Worm (Caenorhabditis elegans) whole organism, L4 larva: ENCODE results near the gene Y116A8C.38.
A peak's percentile ranks its signal among the peaks of the same experiment; 100 is the strongest.

Experiments
- D1046.2 ChIP-seq: fragments of 200-800 bp; sonication (Bioruptor generic); IDR thresholded peaks from 2 replicates; pipeline ENCODE4 v1.3.6; 2022; ENCODE audit warnings: missing genetic modification characterization, missing compliant biosample characterization
- F10B5.3 ChIP-seq: sonication (generic microtip); optimal IDR thresholded peaks from 2 replicates; lab custom pipeline; 2016; ENCODE audit warnings: mild to moderate bottlenecking, missing genetic modification characterization, missing compliant biosample characterization
- T20F7.1 ChIP-seq: fragments of 200-800 bp; sonication (Bioruptor generic); optimal IDR thresholded peaks from 2 replicates; lab custom pipeline; 2018; ENCODE audit warnings: mild to moderate bottlenecking, missing genetic modification characterization, missing compliant biosample characterization
- Y105C5A.15 ChIP-seq: fragments of 200-800 bp; sonication (Bioruptor generic); IDR thresholded peaks from 2 replicates; pipeline ENCODE4 v1.3.6; 2022; ENCODE audit warnings: missing genetic modification characterization, missing compliant biosample characterization
- Y48G9A.11 ChIP-seq: fragments of 200-800 bp; sonication (Bioruptor generic); IDR thresholded peaks from 2 replicates; pipeline ENCODE4 v1.3.6; 2022; ENCODE audit warnings: missing genetic modification reagents, missing genetic modification characterization, missing compliant biosample characterization
- Y5F2A.4 ChIP-seq: fragments of 200-800 bp; sonication (Bioruptor generic); optimal IDR thresholded peaks from 2 replicates; lab custom pipeline; 2018; ENCODE audit warnings: mild to moderate bottlenecking, missing genetic modification characterization, missing compliant biosample characterization
- ZK337.2 ChIP-seq: fragments of 200-800 bp; sonication (Bioruptor generic); IDR thresholded peaks from 2 replicates; pipeline ENCODE4 v1.3.6; 2022; ENCODE audit warnings: missing genetic modification reagents, missing genetic modification characterization, missing compliant biosample characterization
- ama-1 ChIP-seq: fragments of 150-350 bp; optimal IDR thresholded peaks from 2 replicates; lab custom pipeline; 2014; ENCODE audit warnings: inconsistent platforms, mixed read lengths
- ceh-20 ChIP-seq: fragments of 200-800 bp; sonication (Bioruptor generic); IDR thresholded peaks from 2 replicates; pipeline ENCODE4 v1.3.6; 2022; ENCODE audit warnings: missing genetic modification reagents, missing genetic modification characterization, missing compliant biosample characterization
- ces-1 ChIP-seq: fragments of 150-350 bp; sonication (generic microtip); optimal IDR thresholded peaks from 4 replicates; lab custom pipeline; 2014; ENCODE audit warnings: missing biosample characterization, missing genetic modification reagents, missing genetic modification characterization
- daf-12 ChIP-seq: fragments of 150-350 bp; optimal IDR thresholded peaks from 2 replicates; lab custom pipeline; 2014; ENCODE audit warnings: missing biosample characterization, missing genetic modification reagents, missing genetic modification characterization
- daf-19 ChIP-seq: fragments of 200-800 bp; sonication (Bioruptor generic); conservative IDR thresholded peaks from 2 replicates; pipeline ENCODE4 v1.3.6; 2022; ENCODE audit warnings: missing genetic modification characterization, missing compliant biosample characterization
- daf-8 ChIP-seq: fragments of 200-800 bp; sonication (Bioruptor generic); IDR thresholded peaks from 2 replicates; pipeline ENCODE4 v1.3.6; 2022; ENCODE audit warnings: missing genetic modification characterization, missing compliant biosample characterization
- dmd-8 ChIP-seq: fragments of 200-800 bp; sonication (Bioruptor generic); IDR thresholded peaks from 2 replicates; pipeline ENCODE4 v1.3.6; 2022; ENCODE audit warnings: missing genetic modification characterization, missing compliant biosample characterization
- fkh-10 ChIP-seq: fragments of 150-350 bp; optimal IDR thresholded peaks from 2 replicates; lab custom pipeline; 2014; ENCODE audit warnings: missing biosample characterization, missing genetic modification reagents, missing genetic modification characterization
- fos-1 ChIP-seq: fragments of 150-350 bp; optimal IDR thresholded peaks from 2 replicates; lab custom pipeline; 2014; ENCODE audit warnings: missing biosample characterization, missing genetic modification characterization
- hif-1 ChIP-seq, 2 experiments: sonication (generic microtip); optimal IDR thresholded peaks; 2 replicates each; lab custom pipeline; 2016 to 2017; ENCODE audit warnings: missing compliant biosample characterization in 2 of 2, missing genetic modification characterization in 2 of 2, missing genetic modification reagents in 2 of 2, missing genotype in 2 of 2, mild to moderate bottlenecking in 1 of 2
- hlh-30 ChIP-seq: sonication (generic microtip); optimal IDR thresholded peaks from 2 replicates; lab custom pipeline; 2017; ENCODE audit warnings: antibody characterized with exemption, mild to moderate bottlenecking, missing genetic modification characterization, missing compliant biosample characterization; ENCODE audit not compliant: insufficient read depth
- jun-1 ChIP-seq: fragments of 150-350 bp; optimal IDR thresholded peaks from 2 replicates; lab custom pipeline; 2014; ENCODE audit warnings: missing biosample characterization, missing genetic modification reagents, missing genetic modification characterization
- lim-7 ChIP-seq: fragments of 200-800 bp; sonication (Bioruptor generic); IDR thresholded peaks from 2 replicates; pipeline ENCODE4 v1.3.6; 2022; ENCODE audit warnings: missing genetic modification characterization, missing compliant biosample characterization
- lin-1 ChIP-seq: fragments of 200-800 bp; sonication (Bioruptor generic); IDR thresholded peaks from 2 replicates; pipeline ENCODE4 v1.3.6; 2022; ENCODE audit warnings: missing genetic modification reagents, missing genetic modification characterization, missing compliant biosample characterization
- lin-29 ChIP-seq: fragments of 200-800 bp; sonication (Bioruptor generic); IDR thresholded peaks from 2 replicates; pipeline ENCODE4 v1.3.6; 2022; ENCODE audit warnings: missing genetic modification reagents, missing genetic modification characterization, missing compliant biosample characterization
- lir-3 ChIP-seq: sonication (generic microtip); optimal IDR thresholded peaks from 2 replicates; lab custom pipeline; 2016; ENCODE audit warnings: mild to moderate bottlenecking, missing genetic modification characterization, missing compliant biosample characterization
- lsy-2 ChIP-seq, 2 experiments: fragments of 150-350 bp in 1 of 2; sonication (generic microtip) in 1 of 2; optimal IDR thresholded peaks; 2 replicates each; lab custom pipeline; 2014 to 2017; ENCODE audit warnings: missing biosample characterization in 2 of 2, missing genetic modification characterization in 2 of 2
- madf-5 ChIP-seq, 2 experiments: fragments of 200-800 bp; sonication (Bioruptor generic); IDR thresholded peaks; 2 replicates each; pipeline ENCODE4 v1.3.6; 2022; ENCODE audit warnings: missing compliant biosample characterization in 2 of 2, missing genetic modification characterization in 2 of 2
- madf-9 ChIP-seq: fragments of 200-800 bp; sonication (Bioruptor generic); conservative IDR thresholded peaks from 2 replicates; pipeline ENCODE4 v1.3.6; 2022; ENCODE audit warnings: missing genetic modification reagents, missing genetic modification characterization, missing compliant biosample characterization
- mdl-1 ChIP-seq, 2 experiments: fragments of 150-350 bp in 1 of 2; sonication (generic microtip) in 1 of 2; optimal IDR thresholded peaks; 2 replicates each; lab custom pipeline; 2014 to 2017; ENCODE audit warnings: missing biosample characterization in 2 of 2, missing genetic modification characterization in 2 of 2
- mdt-29 ChIP-seq: fragments of 200-800 bp; sonication (Bioruptor generic); IDR thresholded peaks from 2 replicates; pipeline ENCODE4 v1.3.6; 2022; ENCODE audit warnings: missing genetic modification reagents, missing genetic modification characterization, missing compliant biosample characterization
- mep-1 ChIP-seq: fragments of 150-350 bp; sonication (generic microtip); optimal IDR thresholded peaks from 3 replicates; lab custom pipeline; 2014; ENCODE audit warnings: missing biosample characterization, missing genetic modification characterization
- nhr-25 ChIP-seq: sonication (generic microtip); optimal IDR thresholded peaks from 2 replicates; lab custom pipeline; 2017; ENCODE audit warnings: missing genetic modification characterization, mild to moderate bottlenecking, missing compliant biosample characterization, antibody characterized with exemption, moderate library complexity, borderline replicate concordance; ENCODE audit not compliant: insufficient read depth
- nhr-28 ChIP-seq: fragments of 150-350 bp; optimal IDR thresholded peaks from 2 replicates; lab custom pipeline; 2014; ENCODE audit warnings: missing biosample characterization, missing genetic modification characterization
- php-3 ChIP-seq: fragments of 200-800 bp; sonication (Bioruptor generic); IDR thresholded peaks from 2 replicates; pipeline ENCODE4 v1.3.6; 2022; ENCODE audit warnings: missing genetic modification reagents, missing genetic modification characterization, missing compliant biosample characterization
- pqm-1 ChIP-seq: sonication (generic microtip); optimal IDR thresholded peaks from 2 replicates; lab custom pipeline; 2017; ENCODE audit warnings: missing biosample characterization, missing genetic modification characterization
- rbr-2 ChIP-seq: sonication (generic microtip); optimal IDR thresholded peaks from 2 replicates; lab custom pipeline; 2016; ENCODE audit warnings: missing genotype, missing genetic modification characterization, missing compliant biosample characterization
- saeg-2 ChIP-seq: fragments of 200-800 bp; sonication (Bioruptor generic); IDR thresholded peaks from 2 replicates; pipeline ENCODE4 v1.3.6; 2022; ENCODE audit warnings: missing genetic modification reagents, missing genetic modification characterization, missing compliant biosample characterization
- set-16 ChIP-seq: fragments of 200-800 bp; sonication (Bioruptor generic); IDR thresholded peaks from 2 replicates; pipeline ENCODE4 v1.3.6; 2022; ENCODE audit warnings: missing genetic modification reagents, missing genetic modification characterization, missing compliant biosample characterization
- snpc-1.2 ChIP-seq: fragments of 200-800 bp; sonication (Bioruptor generic); IDR thresholded peaks from 2 replicates; pipeline ENCODE4 v1.3.6; 2022; ENCODE audit warnings: missing genetic modification reagents, missing genetic modification characterization, missing compliant biosample characterization
- snpc-4 ChIP-seq: fragments of 150-350 bp; optimal IDR thresholded peaks from 2 replicates; lab custom pipeline; 2014; ENCODE audit warnings: missing biosample characterization, missing genetic modification characterization
- spr-1 ChIP-seq: sonication (generic microtip); optimal IDR thresholded peaks from 2 replicates; lab custom pipeline; 2016; ENCODE audit warnings: mild to moderate bottlenecking, missing genetic modification characterization, missing compliant biosample characterization
- tag-97 ChIP-seq: fragments of 200-800 bp; sonication (Bioruptor generic); IDR thresholded peaks from 2 replicates; pipeline ENCODE4 v1.3.6; 2022; ENCODE audit warnings: missing genetic modification characterization, missing compliant biosample characterization
- vab-7 ChIP-seq: fragments of 200-800 bp; sonication (Bioruptor generic); IDR thresholded peaks from 2 replicates; pipeline ENCODE4 v1.3.6; 2022; ENCODE audit warnings: missing genetic modification reagents, missing genetic modification characterization, missing compliant biosample characterization
- zfp-3 ChIP-seq: fragments of 200-800 bp; sonication (Bioruptor generic); conservative IDR thresholded peaks from 2 replicates; pipeline ENCODE4 v1.3.6; 2022; ENCODE audit warnings: missing genetic modification reagents, missing genetic modification characterization, missing compliant biosample characterization
- zip-2 ChIP-seq: fragments of 150-350 bp; optimal IDR thresholded peaks from 2 replicates; lab custom pipeline; 2014; ENCODE audit warnings: missing biosample characterization, missing genetic modification characterization
- ztf-11 ChIP-seq: fragments of 150-350 bp; optimal IDR thresholded peaks from 2 replicates; lab custom pipeline; 2014; ENCODE audit warnings: missing biosample characterization, missing genetic modification characterization
- ztf-7 ChIP-seq: fragments of 150-350 bp; optimal IDR thresholded peaks from 2 replicates; lab custom pipeline; 2014; ENCODE audit warnings: missing biosample characterization, missing genetic modification characterization

Gene Y116A8C.38

DNA sequence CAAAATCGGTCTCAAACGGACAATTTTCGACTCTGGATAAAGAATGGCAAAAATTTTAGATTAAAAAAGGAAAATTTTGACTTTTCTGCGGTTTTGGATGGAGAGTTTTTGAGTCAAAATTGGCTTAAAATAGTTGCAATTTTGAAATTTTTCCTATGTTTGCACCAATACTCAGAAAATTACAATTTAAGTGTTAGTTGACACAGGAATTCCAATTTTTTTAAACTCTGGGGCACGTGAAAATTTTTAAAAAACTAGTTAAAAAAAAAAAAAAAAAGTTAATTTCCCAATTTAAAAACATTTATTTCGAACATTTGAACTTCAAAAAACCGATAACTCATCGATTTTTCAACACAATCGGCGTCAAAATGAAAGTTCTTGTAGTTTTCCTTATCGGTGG is 19.5 kb upstream of the Y116A8C.38 start, which contains the start of gene Y116A8C.33:
TSS of gene Y116A8C.33 (plus strand) at position 301 of the 400 bp plus-strand sequence.
- TF ChIP-seq nhr-25 (tag; lab: Kevin White, UChicago) (no peak), ztf-7 (tag; lab: Kevin White, UChicago) (no peak), pqm-1 (tag; lab: Kevin White, UChicago) (no peak), fos-1 (tag; lab: Kevin White, UChicago) (no peak), zip-2 (tag; lab: Kevin White, UChicago) (no peak), daf-8 (GFP tag; lab: Robert Waterston, UW) (no peak), nhr-28 (tag; lab: Kevin White, UChicago) (no peak), ztf-11 (no peak), lin-29 (GFP tag; lab: Robert Waterston, UW) (no peak), hlh-30 (tag; lab: Kevin White, UChicago) (no peak), rbr-2 (tag; lab: Kevin White, UChicago) (no peak), lir-3 (tag; lab: Kevin White, UChicago) (no peak), ces-1 (GFP tag; lab: Kevin White, UChicago) (no peak), zfp-3 (GFP tag; lab: Robert Waterston, UW) (no peak), mdl-1 (tag; optimal IDR thresholded peaks at IDR 0.05; lab: Kevin White, UChicago) (no peak), vab-7 (GFP tag; lab: Robert Waterston, UW) (no peak), daf-12 (no peak)
- TF ChIP-seq, all 104 proteins: peak for 0

DNA sequence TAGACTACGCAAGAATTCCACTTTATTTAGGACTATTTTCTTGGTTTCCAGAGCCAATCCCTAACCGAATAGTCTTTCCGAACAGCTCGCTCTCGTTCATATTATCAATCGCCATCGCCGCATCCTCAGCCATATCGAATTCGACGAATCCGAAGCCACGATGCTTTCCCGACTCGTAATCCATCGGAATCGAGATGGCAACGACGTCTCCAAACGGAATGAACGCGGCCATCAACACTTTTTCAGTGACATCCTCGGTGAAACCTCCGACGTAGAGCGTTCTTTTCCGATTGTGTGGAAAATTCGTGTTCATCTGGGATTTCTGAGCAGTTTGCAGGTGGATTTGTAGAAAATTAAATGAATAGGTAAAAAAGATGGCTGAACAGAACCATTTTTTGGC is 15.0 kb upstream of the Y116A8C.38 start, which contains the start of gene cyn-13:
TSS of gene cyn-13 (minus strand) at position 313 of the 400 bp plus-strand sequence.
- TF ChIP-seq mep-1 (tag; lab: Kevin White, UChicago) (no peak), daf-19 (no peak), Y48G9A.11 (GFP tag; lab: Robert Waterston, UW) (peak; percentile 47; the same call in 1 of the 2 replicates), ZK337.2 (GFP tag; lab: Robert Waterston, UW) (no peak), snpc-1.2 (GFP tag; lab: Robert Waterston, UW) (peak; percentile 22; the same call in 1 of the 2 replicates), lim-7 (GFP tag; lab: Robert Waterston, UW) (0 out of 2 replicates have a peak, but pooled peaks have one; percentile 53), D1046.2 (GFP tag; lab: Robert Waterston, UW) (0 out of 2 replicates have a peak, but pooled peaks have one; percentile 54), ama-1 (lab: Kevin White, UChicago) (peak; percentile 73), saeg-2 (no peak), mdt-29 (GFP tag; lab: Robert Waterston, UW) (0 out of 2 replicates have a peak, but pooled peaks have one; percentile 12)

ce11 chrIV:17116821-17117220 is 14.5 kb upstream of the Y116A8C.38 start:
- no peak for TF ChIP-seq spr-1 (tag; lab: Kevin White, UChicago)
- no peak for TF ChIP-seq lin-29 (GFP tag; lab: Robert Waterston, UW)
- no peak for TF ChIP-seq fkh-10 (GFP tag; lab: Kevin White, UChicago)
- 0 out of 2 replicates have a peak, but pooled peaks have one; percentile 1 for TF ChIP-seq mdt-29 (GFP tag; lab: Robert Waterston, UW)
- TF ChIP-seq ceh-20, result no peak
- no peak for TF ChIP-seq F10B5.3 (tag; lab: Kevin White, UChicago)
- TF ChIP-seq daf-8 (GFP tag; lab: Robert Waterston, UW), result no peak
- peak; percentile 98 for TF ChIP-seq set-16 (GFP tag; lab: Robert Waterston, UW)
- no peak for TF ChIP-seq saeg-2
- no peak for TF ChIP-seq T20F7.1 (GFP tag; lab: Kevin White, UChicago)

ce11 chrIV:17118585-17118984 is 12.8 kb upstream of the Y116A8C.38 start, which contains the start of gene uaf-2:
Gene uaf-2, minus strand, starts transcription at chrIV:17118767.
- no peak for TF ChIP-seq ama-1 (lab: Kevin White, UChicago)
- no peak for TF ChIP-seq tag-97 (GFP tag; lab: Robert Waterston, UW)
- TF ChIP-seq daf-8 (GFP tag; lab: Robert Waterston, UW), result no peak
- no peak for TF ChIP-seq ces-1 (GFP tag; lab: Kevin White, UChicago)
- TF ChIP-seq saeg-2, result no peak
- no peak for TF ChIP-seq Y105C5A.15 (GFP tag; lab: Robert Waterston, UW)
- TF ChIP-seq madf-5 (GFP tag; IDR thresholded peaks at IDR 0.05; lab: Robert Waterston, UW), result no peak
- no peak for TF ChIP-seq snpc-4
- TF ChIP-seq hif-1 (tag; optimal IDR thresholded peaks at IDR 0.05; lab: Kevin White, UChicago), result peak in 1 of 2 experiments; percentile 19
- no peak for TF ChIP-seq madf-9 (GFP tag; lab: Robert Waterston, UW)
- no peak for TF ChIP-seq vab-7 (GFP tag; lab: Robert Waterston, UW)
- no peak for TF ChIP-seq dmd-8 (GFP tag; lab: Robert Waterston, UW)
- TF ChIP-seq lin-1, result no peak
- no peak for TF ChIP-seq jun-1 (tag; lab: Kevin White, UChicago)
- no peak for TF ChIP-seq zfp-3 (GFP tag; lab: Robert Waterston, UW)
- TF ChIP-seq php-3, result no peak
- TF ChIP-seq lsy-2 (tag; optimal IDR thresholded peaks at IDR 0.05; lab: Kevin White, UChicago), result no peak
- TF ChIP-seq fkh-10 (GFP tag; lab: Kevin White, UChicago), result no peak
- TF ChIP-seq lim-7 (GFP tag; lab: Robert Waterston, UW), result no peak
- no peak for TF ChIP-seq Y5F2A.4 (GFP tag; lab: Kevin White, UChicago)
